Worm (Caenorhabditis elegans): ENCODE measurements around the gene Y40A1A.2.
A peak's percentile ranks its signal among the peaks of the same experiment; 100 is the strongest.

The Y40A1A.2 gene

ce11 chrX:1998825-1999224 is 8.3 kb downstream of the Y40A1A.2 start:
- TF ChIP-seq ceh-13 (GFP tag; optimal IDR thresholded peaks at IDR 0.05) (no peak), ets-7 (tag; optimal IDR thresholded peaks at IDR 0.05) (no peak), hmbx-1 (tag; optimal IDR thresholded peaks at IDR 0.05) (no peak), tbx-11 (GFP tag; IDR thresholded peaks at IDR 0.05) (0 out of 2 replicates have a peak, but pooled peaks have one; percentile 20), scrt-1 (GFP tag; IDR thresholded peaks at IDR 0.05) (peak; percentile 67; the same call in 1 of the 2 replicates), F13C5.2 (tag; optimal IDR thresholded peaks at IDR 0.05) (no peak), pes-1 (GFP tag; IDR thresholded peaks at IDR 0.05) (peak; percentile 65), ceh-36 (tag; optimal IDR thresholded peaks at IDR 0.05) (no peak), aly-1 (tag; optimal IDR thresholded peaks at IDR 0.05) (no peak), tbx-37 (GFP tag; conservative IDR thresholded peaks at IDR 0.05) (no peak), sea-1 (GFP tag; conservative IDR thresholded peaks at IDR 0.05) (0 out of 2 replicates have a peak, but pooled peaks have one; percentile 8)

DNA sequence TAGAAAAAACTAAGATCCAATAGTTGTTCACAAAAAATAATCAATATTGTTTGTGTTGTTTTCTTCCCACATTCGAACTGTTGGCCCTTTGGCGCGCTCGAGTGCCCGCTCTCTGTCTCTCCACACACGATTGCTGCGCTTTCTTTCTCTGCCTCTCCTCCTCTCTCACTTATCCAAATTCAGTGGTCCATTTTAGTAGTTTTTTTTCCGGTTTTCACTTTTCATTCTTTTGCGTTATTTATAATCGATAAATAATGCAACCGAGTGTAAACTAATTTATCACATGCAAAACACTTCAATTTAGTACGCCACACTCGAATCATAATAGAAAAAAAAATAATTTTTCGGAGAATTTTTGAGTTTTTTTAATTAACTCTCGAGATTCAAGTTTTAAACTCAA is 10.0 kb downstream of the Y40A1A.2 start:
- TF ChIP-seq ama-1 (optimal IDR thresholded peaks at IDR 0.05) (no peak), F13C5.2 (tag; optimal IDR thresholded peaks at IDR 0.05) (no peak), ceh-36 (tag; optimal IDR thresholded peaks at IDR 0.05) (no peak), tbx-11 (GFP tag; IDR thresholded peaks at IDR 0.05) (no peak)

DNA sequence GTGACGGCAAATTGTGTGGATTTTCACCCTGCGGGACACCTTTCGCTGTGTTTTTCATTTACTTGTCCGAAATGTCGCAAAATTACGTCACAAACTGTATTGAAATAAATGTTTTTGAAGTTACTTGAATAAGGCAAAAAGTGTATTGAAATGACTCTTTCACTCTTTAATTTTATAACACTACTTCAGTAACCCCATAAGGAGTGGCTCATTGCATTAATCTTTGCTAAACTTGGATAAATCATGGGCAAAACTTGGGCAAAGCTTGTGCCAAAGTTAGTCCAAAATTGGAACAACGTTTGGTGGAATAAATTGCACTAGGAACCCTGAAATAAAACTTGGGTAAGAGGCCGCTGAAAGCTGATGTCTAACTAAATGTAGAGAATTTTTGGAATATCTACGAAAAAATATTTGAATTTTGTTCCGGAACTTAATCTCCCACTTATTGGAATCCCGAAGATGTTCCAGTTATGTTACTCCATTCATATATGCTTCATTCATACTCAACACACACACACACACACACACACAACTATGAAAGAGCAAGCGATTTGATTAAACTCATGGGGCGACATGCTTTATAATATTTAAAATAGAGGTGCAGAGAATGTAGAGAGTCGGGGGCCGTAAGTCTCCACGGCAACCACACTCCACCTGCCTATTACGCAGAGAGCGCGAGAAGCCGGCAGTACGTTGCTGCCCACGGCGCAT is 22.1 kb downstream of the Y40A1A.2 start, which contains the start of gene Y102A11A.9:
Y102A11A.9 (plus strand) TSS at position 661 of the 711 bp plus-strand sequence.
- TF ChIP-seq pes-1 (GFP tag; IDR thresholded peaks at IDR 0.05) (no peak), tbx-11 (GFP tag; IDR thresholded peaks at IDR 0.05) (no peak), hmg-4 (GFP tag; optimal IDR thresholded peaks at IDR 0.05) (no peak), tbx-37 (GFP tag; conservative IDR thresholded peaks at IDR 0.05) (no peak), ama-1 (optimal IDR thresholded peaks at IDR 0.05) (no peak), hnd-1 (tag; optimal IDR thresholded peaks at IDR 0.05) (no peak)

- TF ChIP-seq ets-7 (tag; optimal IDR thresholded peaks at IDR 0.05) (no peak), hnd-1 (tag; optimal IDR thresholded peaks at IDR 0.05) (no peak), hmg-4 (GFP tag; optimal IDR thresholded peaks at IDR 0.05) (no peak), scrt-1 (GFP tag; IDR thresholded peaks at IDR 0.05) (no peak), ceh-13 (GFP tag; optimal IDR thresholded peaks at IDR 0.05) (no peak), F13C5.2 (tag; optimal IDR thresholded peaks at IDR 0.05) (no peak), hmbx-1 (tag; optimal IDR thresholded peaks at IDR 0.05) (no peak), B0310.2 (tag; optimal IDR thresholded peaks at IDR 0.05) (no peak)
Measured at ce11 chrX:2013912-2014311, 23.4 kb downstream of the Y40A1A.2 start.

DNA sequence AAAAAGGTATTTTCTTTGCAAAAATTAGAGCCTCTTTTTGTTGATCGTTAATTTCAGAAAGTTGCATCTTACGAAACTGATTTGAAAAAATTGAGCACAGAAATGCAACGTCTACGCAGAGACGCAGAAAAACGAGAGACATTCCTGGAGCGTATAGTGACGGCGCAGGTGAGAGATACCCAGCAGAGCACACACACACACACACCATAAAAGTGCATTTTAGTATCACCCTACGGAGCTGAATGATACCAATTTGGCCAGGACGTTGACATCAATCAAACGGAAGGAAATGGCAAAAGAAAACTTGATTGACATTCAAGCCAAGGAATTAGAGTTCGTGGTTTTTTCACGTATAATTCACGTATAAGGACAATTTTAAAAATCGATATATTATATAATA is 24.0 kb downstream of the Y40A1A.2 start:
- TF ChIP-seq pes-1 (GFP tag; IDR thresholded peaks at IDR 0.05) (no peak), sea-1 (GFP tag; conservative IDR thresholded peaks at IDR 0.05) (no peak), tra-4 (tag; optimal IDR thresholded peaks at IDR 0.05) (no peak), hnd-1 (tag; optimal IDR thresholded peaks at IDR 0.05) (no peak)

- no peak for TF ChIP-seq sea-1 (GFP tag; conservative IDR thresholded peaks at IDR 0.05)
- no peak for TF ChIP-seq hmg-4 (GFP tag; optimal IDR thresholded peaks at IDR 0.05)
- TF ChIP-seq ama-1 (optimal IDR thresholded peaks at IDR 0.05): no peak
- TF ChIP-seq tbx-37 (GFP tag; conservative IDR thresholded peaks at IDR 0.05): no peak
- TF ChIP-seq flt-1 (GFP tag; IDR thresholded peaks at IDR 0.05): no peak
- no peak for TF ChIP-seq hmbx-1 (tag; optimal IDR thresholded peaks at IDR 0.05)
- no peak for TF ChIP-seq tra-4 (tag; optimal IDR thresholded peaks at IDR 0.05)
- no peak for TF ChIP-seq F13C5.2 (tag; optimal IDR thresholded peaks at IDR 0.05)
- TF ChIP-seq ceh-13 (GFP tag; optimal IDR thresholded peaks at IDR 0.05): no peak
- TF ChIP-seq pes-1 (GFP tag; IDR thresholded peaks at IDR 0.05): no peak
- no peak for TF ChIP-seq ets-7 (tag; optimal IDR thresholded peaks at IDR 0.05)
- TF ChIP-seq scrt-1 (GFP tag; IDR thresholded peaks at IDR 0.05): no peak
Measured at ce11 chrX:2018211-2018610, 27.7 kb downstream of the Y40A1A.2 start.

DNA sequence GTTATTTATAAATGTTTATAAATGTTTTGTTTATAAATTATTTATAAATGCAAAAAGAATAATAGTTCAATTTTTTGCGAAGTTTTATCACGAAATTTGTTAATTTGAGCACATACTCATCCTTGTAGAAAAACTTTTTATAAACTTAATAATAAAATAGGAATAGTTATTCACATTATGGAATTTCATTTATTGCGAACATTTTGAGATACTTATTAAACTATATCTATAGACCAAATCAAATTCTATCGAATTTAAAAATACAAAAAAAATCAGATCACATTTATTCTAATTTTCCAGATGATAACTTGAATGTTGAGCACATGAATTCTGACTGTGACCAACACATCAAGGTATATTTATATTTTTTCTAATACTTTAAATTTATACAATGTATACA is 28.3 kb downstream of the Y40A1A.2 start, which contains the start of gene Y102A11A.3:
Y102A11A.3 (plus strand) TSS at position 301 of the 400 bp plus-strand sequence.
- TF ChIP-seq sea-1 (GFP tag; conservative IDR thresholded peaks at IDR 0.05) (no peak), tbx-11 (GFP tag; IDR thresholded peaks at IDR 0.05) (no peak), ets-7 (tag; optimal IDR thresholded peaks at IDR 0.05) (no peak), pes-1 (GFP tag; IDR thresholded peaks at IDR 0.05) (no peak), F13C5.2 (tag; optimal IDR thresholded peaks at IDR 0.05) (no peak), scrt-1 (GFP tag; IDR thresholded peaks at IDR 0.05) (no peak), tra-4 (tag; optimal IDR thresholded peaks at IDR 0.05) (no peak)

DNA sequence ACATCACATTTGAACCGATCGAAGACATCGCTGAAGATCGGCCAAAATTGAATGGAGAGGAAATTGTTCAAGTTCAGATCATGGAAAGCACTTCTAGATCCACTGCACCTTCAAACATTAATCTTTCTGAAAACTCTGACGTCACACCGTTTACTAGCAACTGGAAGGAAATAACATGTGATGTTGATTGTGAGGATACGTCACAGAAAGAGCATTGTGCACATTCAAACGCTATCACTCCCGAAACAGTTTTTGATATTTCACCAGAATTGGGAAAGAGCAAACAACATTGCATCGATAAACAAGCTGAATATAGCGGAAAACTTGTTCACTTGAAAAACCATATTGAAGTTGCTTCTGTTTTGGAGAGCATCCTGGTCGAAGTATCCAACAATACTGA is 31.0 kb downstream of the Y40A1A.2 start:
- TF ChIP-seq ceh-36 (tag; optimal IDR thresholded peaks at IDR 0.05) (no peak), tbx-11 (GFP tag; IDR thresholded peaks at IDR 0.05) (no peak), pes-1 (GFP tag; IDR thresholded peaks at IDR 0.05) (no peak), hmbx-1 (tag; optimal IDR thresholded peaks at IDR 0.05) (no peak), tra-4 (tag; optimal IDR thresholded peaks at IDR 0.05) (no peak), F13C5.2 (tag; optimal IDR thresholded peaks at IDR 0.05) (no peak), sea-1 (GFP tag; conservative IDR thresholded peaks at IDR 0.05) (no peak), scrt-1 (GFP tag; IDR thresholded peaks at IDR 0.05) (no peak), hnd-1 (tag; optimal IDR thresholded peaks at IDR 0.05) (no peak)

Measured in whole organism, early embryonic.